Worm (Caenorhabditis elegans): ENCODE measurements around the gene sri-37.
"Not testable (repeated sequence)": the region's sequence is repeated elsewhere in the genome, so short reads cannot be mapped to it uniquely, and the experiment has no call there.

sri-37 gene

DNA sequence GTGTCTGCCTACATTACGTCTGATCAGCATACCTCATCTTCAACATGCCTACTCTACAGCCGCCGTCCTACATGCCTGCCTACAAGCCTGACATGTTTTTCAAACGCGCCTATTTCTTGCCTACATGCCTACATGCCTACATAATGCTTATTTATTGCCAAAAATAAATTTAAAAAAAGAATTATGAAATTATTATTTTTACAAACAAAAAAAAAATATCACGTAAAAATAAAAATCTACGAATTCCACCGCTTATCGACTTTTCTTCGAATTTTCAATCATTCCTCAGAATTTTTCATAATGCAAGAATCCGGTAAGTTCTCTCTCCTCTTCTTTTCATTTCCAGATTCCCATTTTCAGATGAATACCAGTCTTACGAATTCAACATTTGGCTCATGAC, 6.9 kb upstream of the sri-37 start, which contains the start of gene D2062.5:
TSS of gene D2062.5 (plus strand) at position 301 of the 400 bp plus-strand sequence.
- TF ChIP-seq nhr-25 (tag; optimal IDR thresholded peaks at IDR 0.05), result no peak
- TF ChIP-seq skn-1 (tag; optimal IDR thresholded peaks at IDR 0.05), result no peak
- TF ChIP-seq ceh-16 (tag; optimal IDR thresholded peaks at IDR 0.05), result no peak
- no peak for TF ChIP-seq crh-2 (tag; optimal IDR thresholded peaks at IDR 0.05)
- no peak for TF ChIP-seq mab-5 (tag; optimal IDR thresholded peaks at IDR 0.05)
- no peak for TF ChIP-seq dmd-4 (tag; optimal IDR thresholded peaks at IDR 0.05)
- TF ChIP-seq nhr-12 (tag; optimal IDR thresholded peaks at IDR 0.05), result no peak
- TF ChIP-seq sem-4 (tag; optimal IDR thresholded peaks at IDR 0.05), result no peak
- no peak for TF ChIP-seq nhr-6 (tag; optimal IDR thresholded peaks at IDR 0.05)
- TF ChIP-seq lin-11 (tag; optimal IDR thresholded peaks at IDR 0.05), result no peak
- TF ChIP-seq ZK546.5 (tag; optimal IDR thresholded peaks at IDR 0.05), result no peak
- no peak for TF ChIP-seq unc-39 (tag; optimal IDR thresholded peaks at IDR 0.05)
- no peak for TF ChIP-seq nhr-77 (tag; optimal IDR thresholded peaks at IDR 0.05)
- TF ChIP-seq egl-27 (tag; optimal IDR thresholded peaks at IDR 0.05), result no peak
- TF ChIP-seq alr-1 (tag; optimal IDR thresholded peaks at IDR 0.05), result no peak
- TF ChIP-seq nhr-129 (tag; optimal IDR thresholded peaks at IDR 0.05), result no peak
- no peak for TF ChIP-seq nhr-11 (tag; optimal IDR thresholded peaks at IDR 0.05)
- no peak for TF ChIP-seq R02D3.7 (tag; optimal IDR thresholded peaks at IDR 0.05)

DNA sequence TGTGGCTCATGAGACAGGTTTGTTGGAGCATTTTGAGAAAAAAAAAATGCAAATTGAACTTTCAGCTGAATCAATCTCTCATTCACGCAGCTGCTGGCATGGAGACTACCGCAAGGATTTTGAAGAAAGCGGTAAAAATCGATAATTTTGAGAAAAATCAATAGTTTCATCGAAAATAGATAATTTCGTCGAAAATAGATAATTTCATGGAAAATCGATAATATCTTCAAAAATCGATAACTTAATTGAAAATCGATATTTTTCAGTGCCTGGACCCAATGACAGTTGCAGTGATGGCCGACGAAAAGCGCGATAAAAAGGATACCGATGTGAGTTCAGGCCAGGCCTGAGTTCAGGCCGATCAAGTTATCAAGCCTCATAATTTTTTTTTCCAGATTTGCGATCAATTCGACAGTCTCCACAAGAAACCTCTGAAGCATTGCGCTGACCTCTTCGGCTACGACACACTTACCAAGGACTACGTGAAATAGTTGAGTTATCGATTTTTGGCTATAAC, 6.4 kb upstream of the sri-37 start, which contains the start of gene D2062.4:
TSS of gene D2062.4 (plus strand) at position 467 of the 517 bp plus-strand sequence.
- not testable (repeated sequence) for TF ChIP-seq snpc-4 (tag; optimal IDR thresholded peaks at IDR 0.05); blmp-1 (tag; optimal IDR thresholded peaks at IDR 0.05; ENCODE audit: insufficient read depth); lsy-2 (tag; optimal IDR thresholded peaks at IDR 0.05)

DNA sequence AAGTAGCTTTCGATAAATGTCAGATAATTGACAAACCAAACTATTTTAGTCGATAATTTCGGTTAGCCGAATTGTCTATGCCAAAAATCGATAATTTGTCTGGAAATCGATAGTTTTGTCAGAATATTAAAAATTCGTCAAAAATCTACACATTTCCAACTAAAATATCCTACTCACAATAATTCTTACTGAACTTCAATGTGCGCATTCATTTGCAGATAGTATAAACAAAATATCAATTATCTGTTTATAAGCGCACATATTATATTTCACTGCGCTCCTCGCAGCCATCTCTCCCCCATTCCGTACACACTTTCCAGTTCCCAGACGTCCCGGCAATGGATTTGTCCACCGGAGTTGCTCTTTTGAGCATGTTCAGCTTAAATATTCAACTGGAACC, 4.6 kb upstream of the sri-37 start, which contains the start of gene lgc-28:
TSS of gene lgc-28 (plus strand) at position 301 of the 400 bp plus-strand sequence.
- no peak for TF ChIP-seq sem-4 (tag; optimal IDR thresholded peaks at IDR 0.05)
- TF ChIP-seq egl-27 (tag; optimal IDR thresholded peaks at IDR 0.05), result no peak
- TF ChIP-seq ama-1 (optimal IDR thresholded peaks at IDR 0.05), result no peak
- no peak for TF ChIP-seq lin-39 (tag; optimal IDR thresholded peaks at IDR 0.05)
- no peak for TF ChIP-seq nhr-6 (tag; optimal IDR thresholded peaks at IDR 0.05)
- TF ChIP-seq ztf-1 (GFP tag; conservative IDR thresholded peaks at IDR 0.05), result no peak
- no peak for TF ChIP-seq nhr-10 (tag; optimal IDR thresholded peaks at IDR 0.05)
- no peak for TF ChIP-seq nhr-23 (tag; optimal IDR thresholded peaks at IDR 0.05)
- no peak for TF ChIP-seq ztf-4 (tag; optimal IDR thresholded peaks at IDR 0.05)
- TF ChIP-seq unc-62 (GFP tag; optimal IDR thresholded peaks at IDR 0.05), result no peak
- TF ChIP-seq lin-13 (GFP tag; optimal IDR thresholded peaks at IDR 0.05), result no peak
- no peak for TF ChIP-seq mbf-1 (tag; optimal IDR thresholded peaks at IDR 0.05)
- no peak for TF ChIP-seq blmp-1 (tag; optimal IDR thresholded peaks at IDR 0.05; ENCODE audit: insufficient read depth)
- TF ChIP-seq mdl-1 (tag; optimal IDR thresholded peaks at IDR 0.05), result no peak
- no peak for TF ChIP-seq snpc-4 (tag; optimal IDR thresholded peaks at IDR 0.05)
- no peak for TF ChIP-seq fos-1 (tag; optimal IDR thresholded peaks at IDR 0.05)

ce11 chrII:2627154-2627799, 2.1 kb upstream of the sri-37 start, which contains the start of gene sri-71:
TSS of gene sri-71 (plus strand) at chrII:2627749.
- TF ChIP-seq C34F6.9 (tag; optimal IDR thresholded peaks at IDR 0.05), result no peak
- no peak for TF ChIP-seq ceh-82 (tag; optimal IDR thresholded peaks at IDR 0.05)
- TF ChIP-seq nhr-11 (tag; optimal IDR thresholded peaks at IDR 0.05), result no peak
- TF ChIP-seq skn-1 (tag; optimal IDR thresholded peaks at IDR 0.05), result no peak
- TF ChIP-seq snpc-4 (tag; optimal IDR thresholded peaks at IDR 0.05), result no peak
- no peak for TF ChIP-seq nhr-6 (tag; optimal IDR thresholded peaks at IDR 0.05)
- TF ChIP-seq unc-39 (tag; optimal IDR thresholded peaks at IDR 0.05), result no peak
- TF ChIP-seq ztf-1 (GFP tag; conservative IDR thresholded peaks at IDR 0.05), result no peak
- no peak for TF ChIP-seq mab-5 (tag; optimal IDR thresholded peaks at IDR 0.05)
- TF ChIP-seq ceh-16 (tag; optimal IDR thresholded peaks at IDR 0.05), result no peak
- TF ChIP-seq nhr-237 (tag; optimal IDR thresholded peaks at IDR 0.05), result no peak
- TF ChIP-seq crh-2 (tag; optimal IDR thresholded peaks at IDR 0.05), result no peak
- no peak for TF ChIP-seq ama-1 (optimal IDR thresholded peaks at IDR 0.05)
- no peak for TF ChIP-seq nhr-12 (tag; optimal IDR thresholded peaks at IDR 0.05)

Measured in whole organism, L2 larva.